Worm (Caenorhabditis elegans): ENCODE results near the gene srlf-33.

Gene srlf-33

ce11 chrIV:11924092-11924491, 1.2 kb downstream of the srlf-33 start:
- TF ChIP-seq zim-3 (tag; optimal IDR thresholded peaks at IDR 0.05) (no peak), Y56A3A.18 (GFP tag; IDR thresholded peaks at IDR 0.05) (no peak), F39B2.1 (GFP tag; IDR thresholded peaks at IDR 0.05) (no peak), somi-1 (GFP tag; optimal IDR thresholded peaks at IDR 0.05) (no peak), pha-4 (tag; optimal IDR thresholded peaks at IDR 0.05) (no peak), lin-40 (tag; optimal IDR thresholded peaks at IDR 0.05) (no peak), snpc-3.4 (tag; optimal IDR thresholded peaks at IDR 0.05) (no peak), ztf-26 (tag; optimal IDR thresholded peaks at IDR 0.05) (no peak), ZK185.1 (tag; optimal IDR thresholded peaks at IDR 0.05; ENCODE audit: poor library complexity, severe bottlenecking) (no peak), nhr-120 (GFP tag; IDR thresholded peaks at IDR 0.05) (no peak), lsl-1 (GFP tag; optimal IDR thresholded peaks at IDR 0.05) (no peak), ceh-91 (GFP tag; IDR thresholded peaks at IDR 0.05) (no peak), cebp-1 (GFP tag; IDR thresholded peaks at IDR 0.05) (no peak), cebp-1 (tag; optimal IDR thresholded peaks at IDR 0.05) (no peak), nhr-90 (tag; optimal IDR thresholded peaks at IDR 0.05) (no peak), tlf-1 (GFP tag; optimal IDR thresholded peaks at IDR 0.05) (no peak), B0336.3 (GFP tag; IDR thresholded peaks at IDR 0.05) (no peak)

ce11 chrIV:11923074-11923473, 2.2 kb downstream of the srlf-33 start, which contains the start of gene srlf-31:
Gene srlf-31 (minus strand): TSS chrIV:11923174.
- TF ChIP-seq him-1 (tag; optimal IDR thresholded peaks at IDR 0.05): no peak
- TF ChIP-seq zfh-2 (GFP tag; conservative IDR thresholded peaks at IDR 0.05): no peak
- TF ChIP-seq F57A8.1 (GFP tag; optimal IDR thresholded peaks at IDR 0.05): no peak
- TF ChIP-seq ztf-18 (tag; optimal IDR thresholded peaks at IDR 0.05): no peak

- TF ChIP-seq unc-62 (GFP tag; optimal IDR thresholded peaks at IDR 0.05) (no peak), atf-7 (tag; optimal IDR thresholded peaks at IDR 0.05) (no peak), cebp-1 (GFP tag; IDR thresholded peaks at IDR 0.05) (no peak), cebp-1 (tag; optimal IDR thresholded peaks at IDR 0.05) (peak; percentile 10), let-607 (tag; optimal IDR thresholded peaks at IDR 0.05) (no peak), nfya-1 (tag; optimal IDR thresholded peaks at IDR 0.05; ENCODE audit: borderline replicate concordance, insufficient read depth) (no peak)
Measured at ce11 chrIV:11922011-11922410, 3.2 kb downstream of the srlf-33 start, which contains the start of gene ZK822.1. Gene ZK822.1 (minus strand): TSS chrIV:11922131.

DNA sequence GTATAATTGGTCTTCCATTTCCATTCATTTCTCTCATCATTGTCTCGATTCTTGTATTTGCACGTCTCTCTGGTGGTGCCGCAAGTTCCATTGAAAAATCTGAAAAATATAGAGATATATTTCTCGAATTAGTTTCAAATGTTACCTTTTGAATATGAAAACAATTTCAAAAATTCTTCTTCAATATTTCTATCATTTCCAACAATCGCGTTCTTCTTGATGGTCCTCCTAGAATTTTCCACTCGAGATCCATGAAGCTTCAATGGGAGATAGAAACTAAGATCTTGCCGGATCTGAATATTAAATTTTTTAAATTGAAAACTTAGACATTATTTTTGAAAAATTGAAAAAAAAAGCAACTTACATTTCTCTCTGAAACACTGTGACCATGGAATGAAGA, 6.2 kb downstream of the srlf-33 start:
- TF ChIP-seq bed-2 (GFP tag; IDR thresholded peaks at IDR 0.05): no peak
- no peak for TF ChIP-seq F49E8.2 (tag; optimal IDR thresholded peaks at IDR 0.05; ENCODE audit: insufficient read depth)
- no peak for TF ChIP-seq madf-3 (GFP tag; IDR thresholded peaks at IDR 0.05)
- TF ChIP-seq nhr-179 (tag; optimal IDR thresholded peaks at IDR 0.05): no peak
- TF ChIP-seq unc-130 (GFP tag; optimal IDR thresholded peaks at IDR 0.05): no peak
- TF ChIP-seq hmg-1.2 (GFP tag; IDR thresholded peaks at IDR 0.05): no peak
- TF ChIP-seq K12H6.12 (tag; optimal IDR thresholded peaks at IDR 0.05): no peak
- TF ChIP-seq madf-8 (GFP tag; conservative IDR thresholded peaks at IDR 0.05): no peak
- TF ChIP-seq F55B11.4 (tag; optimal IDR thresholded peaks at IDR 0.05; ENCODE audit: borderline replicate concordance, insufficient read depth): no peak
- no peak for TF ChIP-seq K11D2.4 (GFP tag; IDR thresholded peaks at IDR 0.05)
- no peak for TF ChIP-seq lin-54 (GFP tag; optimal IDR thresholded peaks at IDR 0.05)
- no peak for TF ChIP-seq dpl-1 (GFP tag; optimal IDR thresholded peaks at IDR 0.05)
- TF ChIP-seq ceh-91 (GFP tag; IDR thresholded peaks at IDR 0.05): no peak
- no peak for TF ChIP-seq Y53F4B.3 (GFP tag; IDR thresholded peaks at IDR 0.05)
- TF ChIP-seq mcd-1 (GFP tag; IDR thresholded peaks at IDR 0.05): no peak
- no peak for TF ChIP-seq him-1 (tag; optimal IDR thresholded peaks at IDR 0.05)
